Worm (Caenorhabditis elegans) whole organism, L4 larva: ENCODE measurements around the gene Y17G9B.11.

ENCODE experiments used
- D1046.2 ChIP-seq: fragments of 200-800 bp; sonication (Bioruptor generic); IDR thresholded peaks from 2 replicates; pipeline ENCODE4 v1.3.6; 2022; ENCODE audit warnings: missing genetic modification characterization, missing compliant biosample characterization
- F26F4.8 ChIP-seq: fragments of 200-800 bp; sonication (Bioruptor generic); conservative IDR thresholded peaks from 2 replicates; pipeline ENCODE4 v1.3.6; 2022; ENCODE audit warnings: missing genetic modification characterization, missing compliant biosample characterization
- F37D6.2 ChIP-seq: sonication (generic microtip); optimal IDR thresholded peaks from 2 replicates; lab custom pipeline; 2016; ENCODE audit warnings: mild to moderate bottlenecking, missing genetic modification characterization, missing compliant biosample characterization
- F49E8.2 ChIP-seq: sonication (generic microtip); optimal IDR thresholded peaks from 2 replicates; lab custom pipeline; 2016; ENCODE audit warnings: missing compliant biosample characterization, mild to moderate bottlenecking, missing genetic modification characterization, borderline replicate concordance
- R02D3.7 ChIP-seq: fragments of 150-350 bp; sonication (generic microtip); optimal IDR thresholded peaks from 3 replicates; lab custom pipeline; 2014; ENCODE audit warnings: missing biosample characterization, missing genetic modification characterization
- T20F7.1 ChIP-seq: fragments of 200-800 bp; sonication (Bioruptor generic); optimal IDR thresholded peaks from 2 replicates; lab custom pipeline; 2018; ENCODE audit warnings: mild to moderate bottlenecking, missing genetic modification characterization, missing compliant biosample characterization
- T26A8.4 ChIP-seq: fragments of 200-800 bp; sonication (Bioruptor generic); IDR thresholded peaks from 2 replicates; pipeline ENCODE4 v1.3.6; 2022; ENCODE audit warnings: missing genetic modification characterization, missing compliant biosample characterization
- Y5F2A.4 ChIP-seq: fragments of 200-800 bp; sonication (Bioruptor generic); optimal IDR thresholded peaks from 2 replicates; lab custom pipeline; 2018; ENCODE audit warnings: mild to moderate bottlenecking, missing genetic modification characterization, missing compliant biosample characterization
- ZK337.2 ChIP-seq: fragments of 200-800 bp; sonication (Bioruptor generic); IDR thresholded peaks from 2 replicates; pipeline ENCODE4 v1.3.6; 2022; ENCODE audit warnings: missing genetic modification reagents, missing genetic modification characterization, missing compliant biosample characterization
- aha-1 ChIP-seq: fragments of 150-350 bp; peaks from one replicate; lab custom pipeline; 2014; ENCODE audit warnings: missing biosample characterization, missing genetic modification characterization
- aly-2 ChIP-seq: sonication (generic microtip); optimal IDR thresholded peaks from 2 replicates; lab custom pipeline; 2018; ENCODE audit warnings: missing biosample characterization, missing genetic modification characterization
- arid-1 ChIP-seq: fragments of 200-800 bp; sonication (Bioruptor generic); conservative IDR thresholded peaks from 2 replicates; pipeline ENCODE4 v1.3.6; 2022; ENCODE audit warnings: missing genetic modification reagents, missing genetic modification characterization, missing compliant biosample characterization
- attf-4 ChIP-seq: sonication (generic microtip); optimal IDR thresholded peaks from 3 replicates; lab custom pipeline; 2017; ENCODE audit warnings: missing biosample characterization, missing genetic modification characterization
- ceh-62 ChIP-seq: sonication (generic microtip); optimal IDR thresholded peaks from 2 replicates; lab custom pipeline; 2017; ENCODE audit warnings: missing biosample characterization, missing genetic modification characterization
- cey-2 ChIP-seq: sonication (generic microtip); optimal IDR thresholded peaks from 3 replicates; lab custom pipeline; 2017; ENCODE audit warnings: missing genetic modification characterization, mild to moderate bottlenecking, missing compliant biosample characterization, antibody characterized with exemption, borderline replicate concordance; ENCODE audit not compliant: insufficient read depth
- ctbp-1 ChIP-seq: fragments of 200-800 bp; sonication (Bioruptor generic); IDR thresholded peaks from 2 replicates; pipeline ENCODE4 v1.3.6; 2022; ENCODE audit warnings: missing genetic modification reagents, missing genetic modification characterization, missing compliant biosample characterization
- daf-12 ChIP-seq: fragments of 150-350 bp; optimal IDR thresholded peaks from 2 replicates; lab custom pipeline; 2014; ENCODE audit warnings: missing biosample characterization, missing genetic modification reagents, missing genetic modification characterization
- daf-16 ChIP-seq, 3 experiments: sonication (generic microtip); optimal IDR thresholded peaks; 2 replicates each; lab custom pipeline; 2016 to 2017; ENCODE audit warnings: missing genetic modification characterization in 3 of 3, missing genetic modification reagents in 3 of 3, mild to moderate bottlenecking in 2 of 3, missing compliant biosample characterization in 2 of 3, missing biosample characterization in 1 of 3, moderate library complexity in 1 of 3
- daf-19 ChIP-seq: fragments of 200-800 bp; sonication (Bioruptor generic); conservative IDR thresholded peaks from 2 replicates; pipeline ENCODE4 v1.3.6; 2022; ENCODE audit warnings: missing genetic modification characterization, missing compliant biosample characterization
- dmd-9 ChIP-seq: fragments of 200-800 bp; sonication (Bioruptor generic); IDR thresholded peaks from 2 replicates; pipeline ENCODE4 v1.3.6; 2022; ENCODE audit warnings: missing genetic modification reagents, missing genetic modification characterization, missing compliant biosample characterization
- duxl-1 ChIP-seq: sonication (generic microtip); optimal IDR thresholded peaks from 2 replicates; lab custom pipeline; 2016; ENCODE audit warnings: mild to moderate bottlenecking, missing genetic modification characterization, moderate library complexity, missing compliant biosample characterization; ENCODE audit not compliant: poor library complexity
- egl-43 ChIP-seq: fragments of 200-800 bp; sonication (Bioruptor generic); IDR thresholded peaks from 2 replicates; pipeline ENCODE4 v1.3.6; 2022; ENCODE audit warnings: missing genetic modification reagents, missing genetic modification characterization, missing compliant biosample characterization
- hlh-30 ChIP-seq: sonication (generic microtip); optimal IDR thresholded peaks from 2 replicates; lab custom pipeline; 2017; ENCODE audit warnings: antibody characterized with exemption, mild to moderate bottlenecking, missing genetic modification characterization, missing compliant biosample characterization; ENCODE audit not compliant: insufficient read depth
- hmg-1.1 ChIP-seq: fragments of 200-800 bp; sonication (Bioruptor generic); IDR thresholded peaks from 2 replicates; pipeline ENCODE4 v1.3.6; 2022; ENCODE audit warnings: missing genetic modification reagents, missing genetic modification characterization, missing compliant biosample characterization
- lim-7 ChIP-seq: fragments of 200-800 bp; sonication (Bioruptor generic); IDR thresholded peaks from 2 replicates; pipeline ENCODE4 v1.3.6; 2022; ENCODE audit warnings: missing genetic modification characterization, missing compliant biosample characterization
- lin-1 ChIP-seq: fragments of 200-800 bp; sonication (Bioruptor generic); IDR thresholded peaks from 2 replicates; pipeline ENCODE4 v1.3.6; 2022; ENCODE audit warnings: missing genetic modification reagents, missing genetic modification characterization, missing compliant biosample characterization
- lsy-2 ChIP-seq, 2 experiments: fragments of 150-350 bp in 1 of 2; sonication (generic microtip) in 1 of 2; optimal IDR thresholded peaks; 2 replicates each; lab custom pipeline; 2014 to 2017; ENCODE audit warnings: missing biosample characterization in 2 of 2, missing genetic modification characterization in 2 of 2
- madf-9 ChIP-seq: fragments of 200-800 bp; sonication (Bioruptor generic); conservative IDR thresholded peaks from 2 replicates; pipeline ENCODE4 v1.3.6; 2022; ENCODE audit warnings: missing genetic modification reagents, missing genetic modification characterization, missing compliant biosample characterization
- mep-1 ChIP-seq: fragments of 150-350 bp; sonication (generic microtip); optimal IDR thresholded peaks from 3 replicates; lab custom pipeline; 2014; ENCODE audit warnings: missing biosample characterization, missing genetic modification characterization
- mes-2 ChIP-seq: sonication (generic microtip); optimal IDR thresholded peaks from 2 replicates; lab custom pipeline; 2016; ENCODE audit warnings: missing genotype, mild to moderate bottlenecking, missing genetic modification characterization, missing compliant biosample characterization; ENCODE audit not compliant: poor library complexity, severe bottlenecking
- mxl-3 ChIP-seq: fragments of 200-800 bp; sonication (Bioruptor generic); optimal IDR thresholded peaks from 2 replicates; lab custom pipeline; 2018; ENCODE audit warnings: mild to moderate bottlenecking, missing genetic modification characterization, missing compliant biosample characterization
- nhr-11 ChIP-seq: fragments of 150-350 bp; optimal IDR thresholded peaks from 2 replicates; lab custom pipeline; 2014; ENCODE audit warnings: missing biosample characterization, missing genetic modification characterization
- nhr-111 ChIP-seq: fragments of 200-800 bp; sonication (Bioruptor generic); optimal IDR thresholded peaks from 2 replicates; lab custom pipeline; 2018; ENCODE audit warnings: mild to moderate bottlenecking, missing genetic modification characterization, missing compliant biosample characterization
- nhr-41 ChIP-seq: fragments of 200-800 bp; sonication (Bioruptor generic); IDR thresholded peaks from 2 replicates; pipeline ENCODE4 v1.3.6; 2022; ENCODE audit warnings: missing genetic modification reagents, missing genetic modification characterization, missing compliant biosample characterization
- nhr-42 ChIP-seq: fragments of 200-800 bp; sonication (Bioruptor generic); IDR thresholded peaks from 2 replicates; pipeline ENCODE4 v1.3.6; 2022; ENCODE audit warnings: missing genetic modification characterization, missing compliant biosample characterization
- nhr-76 ChIP-seq: fragments of 150-350 bp; optimal IDR thresholded peaks from 2 replicates; lab custom pipeline; 2014; ENCODE audit warnings: missing biosample characterization, missing genetic modification characterization
- nhr-77 ChIP-seq: fragments of 150-350 bp; optimal IDR thresholded peaks from 2 replicates; lab custom pipeline; 2014; ENCODE audit warnings: missing biosample characterization, missing genetic modification characterization
- pha-4 ChIP-seq, 2 experiments: fragments of 150-350 bp in 1 of 2; fragments of 200-800 bp in 1 of 2; sonication (Bioruptor generic) in 1 of 2; IDR thresholded peaks in 1 of 2; optimal IDR thresholded peaks in 1 of 2; 2 replicates each; pipeline versions ENCODE4 v1.3.6 to Lab custom; 2014 to 2022; ENCODE audit warnings: missing genetic modification characterization in 2 of 2, missing genetic modification reagents in 2 of 2, missing biosample characterization in 1 of 2, missing compliant biosample characterization in 1 of 2
- php-3 ChIP-seq: fragments of 200-800 bp; sonication (Bioruptor generic); IDR thresholded peaks from 2 replicates; pipeline ENCODE4 v1.3.6; 2022; ENCODE audit warnings: missing genetic modification reagents, missing genetic modification characterization, missing compliant biosample characterization
- rbr-2 ChIP-seq: sonication (generic microtip); optimal IDR thresholded peaks from 2 replicates; lab custom pipeline; 2016; ENCODE audit warnings: missing genotype, missing genetic modification characterization, missing compliant biosample characterization
- saeg-2 ChIP-seq: fragments of 200-800 bp; sonication (Bioruptor generic); IDR thresholded peaks from 2 replicates; pipeline ENCODE4 v1.3.6; 2022; ENCODE audit warnings: missing genetic modification reagents, missing genetic modification characterization, missing compliant biosample characterization
- sdz-12 ChIP-seq: fragments of 200-800 bp; sonication (Bioruptor generic); optimal IDR thresholded peaks from 2 replicates; lab custom pipeline; 2018; ENCODE audit warnings: mild to moderate bottlenecking, missing genetic modification characterization, missing compliant biosample characterization
- set-16 ChIP-seq: fragments of 200-800 bp; sonication (Bioruptor generic); IDR thresholded peaks from 2 replicates; pipeline ENCODE4 v1.3.6; 2022; ENCODE audit warnings: missing genetic modification reagents, missing genetic modification characterization, missing compliant biosample characterization
- skn-1 ChIP-seq: fragments of 150-350 bp; optimal IDR thresholded peaks from 2 replicates; lab custom pipeline; 2014; ENCODE audit warnings: missing biosample characterization, missing genetic modification characterization
- tra-1 ChIP-seq: fragments of 200-800 bp; sonication (Bioruptor generic); IDR thresholded peaks from 2 replicates; pipeline ENCODE4 v1.3.6; 2022; ENCODE audit warnings: missing genetic modification reagents, missing genetic modification characterization, missing compliant biosample characterization
- zag-1 ChIP-seq: fragments of 150-350 bp; optimal IDR thresholded peaks from 2 replicates; lab custom pipeline; 2014; ENCODE audit warnings: missing biosample characterization, missing genetic modification characterization
- zfp-2 ChIP-seq: sonication (generic microtip); optimal IDR thresholded peaks from 2 replicates; lab custom pipeline; 2016; ENCODE audit warnings: mild to moderate bottlenecking, missing genetic modification characterization, missing compliant biosample characterization
- ztf-7 ChIP-seq: fragments of 150-350 bp; optimal IDR thresholded peaks from 2 replicates; lab custom pipeline; 2014; ENCODE audit warnings: missing biosample characterization, missing genetic modification characterization

The Y17G9B.11 gene

ce11 chrIV:4745422-4745821 is 11.0 kb upstream of the Y17G9B.11 start, which contains the start of gene timm-17B.1 (continued):
- peak; percentile 46 for TF ChIP-seq T20F7.1
- TF ChIP-seq duxl-1 (tag; lab: Kevin White, UChicago) = peak; percentile 45
- TF ChIP-seq mep-1 (tag; lab: Kevin White, UChicago) = peak; percentile 73
- TF ChIP-seq daf-19 (GFP tag; lab: Robert Waterston, UW) = no peak
- TF ChIP-seq hlh-30 (tag; lab: Kevin White, UChicago) = peak; percentile 59
- peak; percentile 22 for TF ChIP-seq nhr-11
- TF ChIP-seq R02D3.7 (tag; lab: Kevin White, UChicago) = no peak
- TF ChIP-seq egl-43 (GFP tag; lab: Robert Waterston, UW) = no peak
- no peak for TF ChIP-seq ZK337.2 (GFP tag; lab: Robert Waterston, UW)
- TF ChIP-seq ztf-7 = peak; percentile 84
- no peak for TF ChIP-seq sdz-12 (GFP tag; lab: Kevin White, UChicago)
- no peak for TF ChIP-seq attf-4 (tag; lab: Kevin White, UChicago)
- no peak for TF ChIP-seq zfp-2 (tag; lab: Kevin White, UChicago)
- no peak for TF ChIP-seq ctbp-1
- no peak for TF ChIP-seq saeg-2 (GFP tag; lab: Robert Waterston, UW)
- no peak for TF ChIP-seq aly-2 (tag; lab: Kevin White, UChicago)
- peak; percentile 66 for TF ChIP-seq hmg-1.1
- peak; percentile 72 for TF ChIP-seq mes-2 (tag; lab: Kevin White, UChicago)
- TF ChIP-seq nhr-77 (tag; lab: Kevin White, UChicago) = peak; percentile 30
- TF ChIP-seq nhr-42 (GFP tag; lab: Robert Waterston, UW) = no peak
- no peak for TF ChIP-seq tra-1
- TF ChIP-seq zag-1 (tag; lab: Kevin White, UChicago) = no peak
- TF ChIP-seq daf-12 (tag; lab: Kevin White, UChicago) = no peak
- TF ChIP-seq lim-7 (GFP tag; lab: Robert Waterston, UW) = no peak
- TF ChIP-seq nhr-41 (GFP tag; lab: Robert Waterston, UW) = no peak
- no peak for TF ChIP-seq F26F4.8 (GFP tag; lab: Robert Waterston, UW)
- TF ChIP-seq set-16 (GFP tag; lab: Robert Waterston, UW) = no peak
- peak; percentile 45 for TF ChIP-seq F37D6.2 (tag; lab: Kevin White, UChicago)
- no peak for TF ChIP-seq madf-9 (GFP tag; lab: Robert Waterston, UW)
- TF ChIP-seq nhr-111 (GFP tag; lab: Kevin White, UChicago) = no peak
- no peak for TF ChIP-seq cey-2 (tag; lab: Kevin White, UChicago)
- TF ChIP-seq dmd-9 (GFP tag; lab: Robert Waterston, UW) = no peak
- no peak for TF ChIP-seq Y5F2A.4
- no peak for TF ChIP-seq lin-1 (GFP tag; lab: Robert Waterston, UW)
- peak; percentile 52 to 96 for TF ChIP-seq lsy-2 (tag; optimal IDR thresholded peaks at IDR 0.05; lab: Kevin White, UChicago)
- TF ChIP-seq php-3 (GFP tag; lab: Robert Waterston, UW) = no peak
- no peak for TF ChIP-seq skn-1 (tag; lab: Kevin White, UChicago)
- TF ChIP-seq aha-1 (tag; lab: Kevin White, UChicago) = no peak
- TF ChIP-seq D1046.2 (GFP tag; lab: Robert Waterston, UW) = no peak
- TF ChIP-seq ceh-62 = no peak
- no peak for TF ChIP-seq arid-1 (GFP tag; lab: Robert Waterston, UW)
- TF ChIP-seq rbr-2 = peak; percentile 55
- no peak for TF ChIP-seq pha-4 (GFP tag; IDR thresholded peaks at IDR 0.05; lab: Robert Waterston, UW)
- TF ChIP-seq pha-4 (tag; optimal IDR thresholded peaks at IDR 0.05; lab: Kevin White, UChicago) = peak; percentile 65
- peak in 1 of 2 experiments; percentile 22 for TF ChIP-seq daf-16 (GFP tag; optimal IDR thresholded peaks at IDR 0.05; lab: Kevin White, UChicago)
- TF ChIP-seq daf-16 (tag; optimal IDR thresholded peaks at IDR 0.05; lab: Kevin White, UChicago) = peak; percentile 43
- no peak for TF ChIP-seq nhr-76 (tag; lab: Kevin White, UChicago)
- TF ChIP-seq mxl-3 (GFP tag; lab: Kevin White, UChicago) = no peak
- TF ChIP-seq T26A8.4 (GFP tag; lab: Robert Waterston, UW) = peak; percentile 55; the same call in 1 of the 2 replicates
- TF ChIP-seq F49E8.2 = no peak
